Worm (Caenorhabditis elegans) whole organism, L2 larva: ENCODE results near the gene Y54G11A.7.

Source experiments
- C34F6.9 ChIP-seq: fragments of 150-350 bp; optimal IDR thresholded peaks from 2 replicates; lab custom pipeline; 2014; ENCODE audit warnings: missing biosample characterization, missing genetic modification characterization
- F13H6.1 ChIP-seq: sonication (generic microtip); optimal IDR thresholded peaks from 2 replicates; lab custom pipeline; 2016; ENCODE audit warnings: missing genetic modification characterization, missing compliant biosample characterization
- R02D3.7 ChIP-seq: fragments of 150-350 bp; optimal IDR thresholded peaks from 2 replicates; lab custom pipeline; 2014; ENCODE audit warnings: missing biosample characterization, missing genetic modification characterization
- Y55F3AM.14 ChIP-seq: fragments of 200-800 bp; sonication (Bioruptor generic); optimal IDR thresholded peaks from 2 replicates; lab custom pipeline; 2018; ENCODE audit warnings: mild to moderate bottlenecking, missing genetic modification characterization, missing compliant biosample characterization
- ZK546.5 ChIP-seq: sonication (generic microtip); optimal IDR thresholded peaks from 2 replicates; lab custom pipeline; 2017; ENCODE audit warnings: missing biosample characterization, missing genetic modification characterization
- aly-2 ChIP-seq: fragments of 150-350 bp; optimal IDR thresholded peaks from 2 replicates; lab custom pipeline; 2014; ENCODE audit warnings: missing biosample characterization, missing genetic modification characterization
- blmp-1 ChIP-seq: sonication (generic microtip); optimal IDR thresholded peaks from 2 replicates; lab custom pipeline; 2017; ENCODE audit warnings: missing genetic modification characterization, mild to moderate bottlenecking, missing compliant biosample characterization, antibody characterized with exemption, moderate library complexity; ENCODE audit not compliant: insufficient read depth
- ceh-82 ChIP-seq: fragments of 150-350 bp; optimal IDR thresholded peaks from 2 replicates; lab custom pipeline; 2014; ENCODE audit warnings: missing biosample characterization, missing genetic modification characterization
- crh-2 ChIP-seq: sonication (generic microtip); optimal IDR thresholded peaks from 2 replicates; lab custom pipeline; 2017; ENCODE audit warnings: missing biosample characterization, missing genetic modification characterization
- egl-27 ChIP-seq: sonication (generic microtip); optimal IDR thresholded peaks from 3 replicates; lab custom pipeline; 2017; ENCODE audit warnings: missing biosample characterization, missing genetic modification reagents, missing genetic modification characterization
- elt-1 ChIP-seq: fragments of 150-350 bp; optimal IDR thresholded peaks from 2 replicates; lab custom pipeline; 2014; ENCODE audit warnings: missing biosample characterization, missing genetic modification characterization
- fos-1 ChIP-seq: fragments of 150-350 bp; optimal IDR thresholded peaks from 2 replicates; lab custom pipeline; 2014; ENCODE audit warnings: missing biosample characterization, missing genetic modification characterization
- gmeb-1 ChIP-seq: fragments of 150-350 bp; optimal IDR thresholded peaks from 2 replicates; lab custom pipeline; 2014; ENCODE audit warnings: missing biosample characterization, missing genetic modification characterization
- lin-11 ChIP-seq: fragments of 150-350 bp; sonication (generic microtip); optimal IDR thresholded peaks from 2 replicates; lab custom pipeline; 2014; ENCODE audit warnings: missing biosample characterization, missing genetic modification characterization, inconsistent platforms, mixed read lengths
- lin-13 ChIP-seq: fragments of 150-350 bp; optimal IDR thresholded peaks from 2 replicates; lab custom pipeline; 2014; ENCODE audit warnings: missing biosample characterization, missing genetic modification reagents, missing genetic modification characterization
- lsy-2 ChIP-seq, 2 experiments: fragments of 150-350 bp in 1 of 2; sonication (generic microtip) in 1 of 2; optimal IDR thresholded peaks; 2 replicates each; lab custom pipeline; 2014 to 2017; ENCODE audit warnings: missing biosample characterization in 2 of 2, missing genetic modification characterization in 2 of 2
- mab-5 ChIP-seq: fragments of 150-350 bp; optimal IDR thresholded peaks from 2 replicates; lab custom pipeline; 2014; ENCODE audit warnings: missing biosample characterization, missing genetic modification characterization
- mbf-1 ChIP-seq: sonication (generic microtip); optimal IDR thresholded peaks from 2 replicates; lab custom pipeline; 2017; ENCODE audit warnings: missing biosample characterization, missing genetic modification characterization
- mdl-1 ChIP-seq, 2 experiments: fragments of 150-350 bp in 1 of 2; sonication (generic microtip) in 1 of 2; optimal IDR thresholded peaks; 2 replicates each; lab custom pipeline; 2017; ENCODE audit warnings: missing biosample characterization in 2 of 2, missing genetic modification characterization in 2 of 2
- nhr-10 ChIP-seq: sonication (generic microtip); optimal IDR thresholded peaks from 2 replicates; lab custom pipeline; 2017; ENCODE audit warnings: missing biosample characterization, missing genetic modification characterization
- nhr-12 ChIP-seq: fragments of 150-350 bp; optimal IDR thresholded peaks from 2 replicates; lab custom pipeline; 2014; ENCODE audit warnings: missing biosample characterization, missing genetic modification characterization
- nhr-129 ChIP-seq: fragments of 150-350 bp; optimal IDR thresholded peaks from 2 replicates; lab custom pipeline; 2014; ENCODE audit warnings: missing biosample characterization, missing genetic modification characterization
- nhr-21 ChIP-seq: fragments of 150-350 bp; optimal IDR thresholded peaks from 2 replicates; lab custom pipeline; 2014; ENCODE audit warnings: missing biosample characterization, missing genetic modification characterization
- nhr-237 ChIP-seq: fragments of 150-350 bp; optimal IDR thresholded peaks from 2 replicates; lab custom pipeline; 2014; ENCODE audit warnings: missing biosample characterization, missing genetic modification characterization
- nhr-25 ChIP-seq: fragments of 150-350 bp; sonication (generic microtip); optimal IDR thresholded peaks from 3 replicates; lab custom pipeline; 2014; ENCODE audit warnings: missing biosample characterization, missing genetic modification characterization
- nhr-6 ChIP-seq: fragments of 150-350 bp; optimal IDR thresholded peaks from 2 replicates; lab custom pipeline; 2014; ENCODE audit warnings: missing biosample characterization, missing genetic modification characterization
- peb-1 ChIP-seq: fragments of 150-350 bp; optimal IDR thresholded peaks from 2 replicates; lab custom pipeline; 2014; ENCODE audit warnings: missing biosample characterization, missing genetic modification characterization
- sem-4 ChIP-seq: fragments of 150-350 bp; optimal IDR thresholded peaks from 2 replicates; lab custom pipeline; 2014; ENCODE audit warnings: missing biosample characterization, missing genetic modification reagents, missing genetic modification characterization
- skn-1 ChIP-seq: sonication (generic microtip); optimal IDR thresholded peaks from 2 replicates; lab custom pipeline; 2017; ENCODE audit warnings: missing biosample characterization, missing genetic modification characterization
- sma-3 ChIP-seq: sonication (generic microtip); optimal IDR thresholded peaks from 2 replicates; lab custom pipeline; 2016; ENCODE audit warnings: missing genetic modification reagents, missing genetic modification characterization, missing compliant biosample characterization
- sma-9 ChIP-seq, 2 experiments: fragments of 150-350 bp in 1 of 2; sonication (generic microtip) in 1 of 2; optimal IDR thresholded peaks; 2 replicates each; lab custom pipeline; 2014 to 2016; ENCODE audit warnings: missing genetic modification characterization in 2 of 2, mild to moderate bottlenecking in 1 of 2, missing biosample characterization in 1 of 2, missing compliant biosample characterization in 1 of 2, missing genetic modification reagents in 1 of 2, moderate library complexity in 1 of 2
- snpc-4 ChIP-seq: fragments of 150-350 bp; optimal IDR thresholded peaks from 2 replicates; lab custom pipeline; 2014; ENCODE audit warnings: missing biosample characterization, missing genetic modification characterization
- unc-39 ChIP-seq: fragments of 150-350 bp; optimal IDR thresholded peaks from 2 replicates; lab custom pipeline; 2014; ENCODE audit warnings: missing biosample characterization, missing genetic modification characterization
- unc-55 ChIP-seq: fragments of 150-350 bp; sonication (generic microtip); optimal IDR thresholded peaks from 3 replicates; lab custom pipeline; 2014; ENCODE audit warnings: missing biosample characterization, missing genetic modification reagents, missing genetic modification characterization
- unc-62 ChIP-seq: fragments of 150-350 bp; optimal IDR thresholded peaks from 2 replicates; lab custom pipeline; 2014; ENCODE audit warnings: missing biosample characterization, missing genetic modification reagents, missing genetic modification characterization
- ztf-1 ChIP-seq: fragments of 200-800 bp; sonication (Bioruptor generic); conservative IDR thresholded peaks from 2 replicates; pipeline ENCODE4 v1.3.6; 2022; ENCODE audit warnings: missing genetic modification characterization, missing compliant biosample characterization
- ztf-4 ChIP-seq: fragments of 150-350 bp; optimal IDR thresholded peaks from 2 replicates; lab custom pipeline; 2014; ENCODE audit warnings: missing biosample characterization, missing genetic modification characterization

Y54G11A.7 gene

ce11 chrII:14290846-14291245 lies 6.3 kb upstream of the Y54G11A.7 start:
- no peak for TF ChIP-seq mdl-1 (tag; optimal IDR thresholded peaks at IDR 0.05; lab: Kevin White, UChicago)
- peak; percentile 59 for TF ChIP-seq skn-1
- TF ChIP-seq ZK546.5 (tag; lab: Kevin White, UChicago): no peak
- no peak for TF ChIP-seq R02D3.7 (tag; lab: Kevin White, UChicago)
- no peak for TF ChIP-seq unc-62 (GFP tag; lab: Kevin White, UChicago)
- TF ChIP-seq peb-1 (tag; lab: Kevin White, UChicago): no peak
- peak; percentile 24 for TF ChIP-seq fos-1 (tag; lab: Kevin White, UChicago)
- TF ChIP-seq C34F6.9 (tag; lab: Kevin White, UChicago): peak; percentile 19
- peak; percentile 46 for TF ChIP-seq sma-9 (GFP tag; optimal IDR thresholded peaks at IDR 0.05; lab: Kevin White, UChicago)
- no peak for TF ChIP-seq sma-9 (tag; optimal IDR thresholded peaks at IDR 0.05; lab: Kevin White, UChicago)
- peak; percentile 22 for TF ChIP-seq gmeb-1 (tag; lab: Kevin White, UChicago)
- TF ChIP-seq elt-1: no peak

ce11 chrII:14292519-14292918 lies 4.6 kb upstream of the Y54G11A.7 start, which contains the start of gene Y54G11A.4:
TSS of gene Y54G11A.4 (plus strand) at chrII:14292819.
- TF ChIP-seq sma-9 (GFP tag; optimal IDR thresholded peaks at IDR 0.05; lab: Kevin White, UChicago): peak; percentile 58
- TF ChIP-seq sma-9 (tag; optimal IDR thresholded peaks at IDR 0.05; lab: Kevin White, UChicago): no peak
- no peak for TF ChIP-seq nhr-21 (tag; lab: Kevin White, UChicago)
- TF ChIP-seq, all 48 proteins: peak for 1

ce11 chrII:14294390-14294789 lies 2.7 kb upstream of the Y54G11A.7 start:
- TF ChIP-seq C34F6.9 (tag; lab: Kevin White, UChicago) (no peak), ceh-82 (tag; lab: Kevin White, UChicago) (no peak), Y55F3AM.14 (GFP tag; lab: Kevin White, UChicago) (no peak), nhr-10 (tag; lab: Kevin White, UChicago) (no peak), nhr-6 (tag; lab: Kevin White, UChicago) (no peak), nhr-237 (tag; lab: Kevin White, UChicago) (no peak), mdl-1 (tag; optimal IDR thresholded peaks at IDR 0.05; lab: Kevin White, UChicago) (no peak), unc-55 (no peak)

- TF ChIP-seq egl-27 (no peak), nhr-21 (tag; lab: Kevin White, UChicago) (peak; percentile 53), fos-1 (tag; lab: Kevin White, UChicago) (peak; percentile 26), F13H6.1 (peak; percentile 66), mab-5 (tag; lab: Kevin White, UChicago) (no peak), sem-4 (tag; lab: Kevin White, UChicago) (no peak), snpc-4 (tag; lab: Kevin White, UChicago) (no peak), skn-1 (no peak), nhr-129 (tag; lab: Kevin White, UChicago) (peak; percentile 73), gmeb-1 (tag; lab: Kevin White, UChicago) (peak; percentile 74), crh-2 (tag; lab: Kevin White, UChicago) (peak; percentile 84), nhr-12 (tag; lab: Kevin White, UChicago) (no peak), blmp-1 (peak; percentile 90), ztf-1 (GFP tag; lab: Robert Waterston, UW) (no peak), lin-11 (no peak), unc-39 (tag; lab: Kevin White, UChicago) (no peak), mbf-1 (tag; lab: Kevin White, UChicago) (no peak), ztf-4 (no peak), nhr-25 (tag; lab: Kevin White, UChicago) (peak; percentile 72), lsy-2 (tag; optimal IDR thresholded peaks at IDR 0.05; lab: Kevin White, UChicago) (peak in 1 of 2 experiments; percentile 71), mdl-1 (tag; optimal IDR thresholded peaks at IDR 0.05; lab: Kevin White, UChicago) (peak; percentile 89 to 95), lin-13 (GFP tag; lab: Kevin White, UChicago) (peak; percentile 15), nhr-237 (tag; lab: Kevin White, UChicago) (no peak), unc-55 (peak; percentile 26), aly-2 (tag; lab: Kevin White, UChicago) (no peak), sma-3 (GFP tag; lab: Kevin White, UChicago) (peak; percentile 66), sma-9 (GFP tag; optimal IDR thresholded peaks at IDR 0.05; lab: Kevin White, UChicago) (peak; percentile 83), sma-9 (tag; optimal IDR thresholded peaks at IDR 0.05; lab: Kevin White, UChicago) (no peak), C34F6.9 (tag; lab: Kevin White, UChicago) (peak; percentile 67)
Observed at ce11 chrII:14296320-14296719, 785 bp upstream of the Y54G11A.7 start.
